Fruit fly (Drosophila melanogaster) whole organism, embryonic: ENCODE measurements around the gene Tbcc.

Experiments used
- Adf1 ChIP-seq: fragments of 200-800 bp; sonication (Bioruptor generic); IDR thresholded peaks from 2 replicates; pipeline ENCODE4 v1.3.6; 2022; ENCODE audit warnings: missing biosample characterization, missing genetic modification characterization
- Atf-2 ChIP-seq: fragments of 200-800 bp; sonication (Bioruptor generic); optimal IDR thresholded peaks from 2 replicates; lab custom pipeline; 2016; ENCODE audit warnings: missing biosample characterization, missing genetic modification characterization
- CG11085 ChIP-seq: fragments of 200-800 bp; sonication (Bioruptor generic); IDR thresholded peaks from 2 replicates; pipeline ENCODE4 v1.3.6; 2022; ENCODE audit warnings: missing biosample characterization, missing genetic modification characterization
- CG11560 ChIP-seq: fragments of 200-800 bp; sonication (Bioruptor generic); IDR thresholded peaks from 3 replicates; pipeline ENCODE4 v1.3.6; 2022; ENCODE audit warnings: missing biosample characterization, missing genetic modification characterization
- CG12299 ChIP-seq: fragments of 200-800 bp; sonication (Bioruptor generic); optimal IDR thresholded peaks from 2 replicates; lab custom pipeline; 2018; ENCODE audit warnings: missing biosample characterization, mild to moderate bottlenecking, missing genetic modification characterization
- CG14014 ChIP-seq: fragments of 200-800 bp; sonication (Bioruptor generic); IDR thresholded peaks from 2 replicates; pipeline ENCODE4 v1.3.6; 2022; ENCODE audit warnings: missing biosample characterization, missing genetic modification characterization
- CG14441 ChIP-seq: fragments of 200-800 bp; sonication (Bioruptor generic); IDR thresholded peaks from 2 replicates; pipeline ENCODE4 v1.3.6; 2022; ENCODE audit warnings: missing biosample characterization, missing genetic modification characterization
- CG15073 ChIP-seq: fragments of 200-800 bp; sonication (Bioruptor generic); optimal IDR thresholded peaks from 2 replicates; lab custom pipeline; 2016; ENCODE audit warnings: missing biosample characterization, missing genetic modification characterization
- CG17568 ChIP-seq: fragments of 200-800 bp; sonication (Bioruptor generic); optimal IDR thresholded peaks from 2 replicates; lab custom pipeline; 2018; ENCODE audit warnings: missing biosample characterization, mild to moderate bottlenecking, missing genetic modification characterization, moderate library complexity
- CG17829 ChIP-seq: fragments of 200-800 bp; optimal IDR thresholded peaks from 2 replicates; lab custom pipeline; 2019; ENCODE audit warnings: missing biosample characterization, mild to moderate bottlenecking, missing genetic modification characterization, moderate library complexity
- CG18476 ChIP-seq: fragments of 200-800 bp; sonication (Bioruptor generic); optimal IDR thresholded peaks from 2 replicates; lab custom pipeline; 2016; ENCODE audit warnings: missing biosample characterization, mild to moderate bottlenecking, missing genetic modification characterization
- CG2678 ChIP-seq: fragments of 200-800 bp; sonication (Bioruptor generic); optimal IDR thresholded peaks from 3 replicates; lab custom pipeline; 2019; ENCODE audit warnings: missing biosample characterization, mild to moderate bottlenecking, missing genetic modification characterization, moderate library complexity
- CG3163 ChIP-seq: fragments of 200-800 bp; sonication (Bioruptor generic); optimal IDR thresholded peaks from 3 replicates; lab custom pipeline; 2016; ENCODE audit warnings: missing biosample characterization, missing genetic modification characterization
- CG32532 ChIP-seq: fragments of 200-800 bp; sonication (Bioruptor generic); IDR thresholded peaks from 2 replicates; pipeline ENCODE4 v1.3.6; 2022; ENCODE audit warnings: missing biosample characterization, missing genetic modification characterization
- CG32772 ChIP-seq: fragments of 200-800 bp; sonication (Bioruptor generic); IDR thresholded peaks from 2 replicates; pipeline ENCODE4 v1.3.6; 2022; ENCODE audit warnings: missing biosample characterization, missing genetic modification characterization
- CG42726 ChIP-seq: fragments of 200-800 bp; sonication (Bioruptor generic); IDR thresholded peaks from 2 replicates; pipeline ENCODE4 v1.3.6; 2022; ENCODE audit warnings: missing biosample characterization, missing genetic modification characterization; ENCODE audit not compliant: partially characterized antibody
- CG4730 ChIP-seq: fragments of 200-800 bp; sonication (Bioruptor generic); IDR thresholded peaks from 2 replicates; pipeline ENCODE4 v1.3.6; 2022; ENCODE audit warnings: missing biosample characterization, missing genetic modification characterization
- CG4820 ChIP-seq: fragments of 200-800 bp; sonication (Bioruptor generic); optimal IDR thresholded peaks from 3 replicates; lab custom pipeline; 2016; ENCODE audit warnings: missing biosample characterization, missing genetic modification characterization
- CG8388 ChIP-seq: fragments of 200-800 bp; sonication (Bioruptor generic); optimal IDR thresholded peaks from 2 replicates; lab custom pipeline; 2019; ENCODE audit warnings: missing biosample characterization, mild to moderate bottlenecking, missing genetic modification characterization, moderate library complexity
- Chrac-16 ChIP-seq: fragments of 200-800 bp; sonication (Bioruptor generic); optimal IDR thresholded peaks from 3 replicates; lab custom pipeline; 2016; ENCODE audit warnings: missing biosample characterization, missing genetic modification characterization
- Gsc ChIP-seq: fragments of 200-800 bp; sonication (Bioruptor generic); IDR thresholded peaks from 2 replicates; pipeline ENCODE4 v1.3.6; 2022; ENCODE audit warnings: missing biosample characterization, missing genetic modification characterization
- Hmx ChIP-seq: fragments of 200-800 bp; sonication (Bioruptor generic); optimal IDR thresholded peaks from 2 replicates; lab custom pipeline; 2016; ENCODE audit warnings: missing biosample characterization, missing genetic modification characterization
- Hr3 ChIP-seq: fragments of 200-800 bp; sonication (Bioruptor generic); optimal IDR thresholded peaks from 3 replicates; lab custom pipeline; 2016; ENCODE audit warnings: missing biosample characterization, missing genetic modification characterization
- Lpt ChIP-seq: fragments of >200 bp; optimal IDR thresholded peaks from 2 replicates; lab custom pipeline; 2018; ENCODE audit warnings: missing biosample characterization, missing genetic modification characterization
- Mad ChIP-seq: fragments of 200-800 bp; sonication (Bioruptor generic); optimal IDR thresholded peaks from 2 replicates; lab custom pipeline; 2016; ENCODE audit warnings: missing biosample characterization, missing genetic modification characterization
- Med ChIP-seq: fragments of 200-800 bp; sonication (Bioruptor generic); peaks from one replicate; lab custom pipeline; 2016; ENCODE audit warnings: missing biosample characterization, missing genetic modification characterization, mild to moderate bottlenecking, inconsistent platforms, moderate library complexity
- Poxn ChIP-seq: fragments of 200-800 bp; sonication (Bioruptor generic); IDR thresholded peaks from 2 replicates; pipeline ENCODE4 v1.3.6; 2022; ENCODE audit warnings: missing biosample characterization, missing genetic modification characterization
- Rfx ChIP-seq: fragments of 200-800 bp; sonication (Bioruptor generic); IDR thresholded peaks from 2 replicates; pipeline ENCODE4 v1.3.6; 2022; ENCODE audit warnings: missing biosample characterization, missing genetic modification characterization
- TFAM ChIP-seq: fragments of 200-800 bp; sonication (Bioruptor generic); optimal IDR thresholded peaks from 2 replicates; lab custom pipeline; 2017; ENCODE audit warnings: missing biosample characterization, missing genetic modification characterization, inconsistent platforms
- Tbp ChIP-seq: fragments of >200 bp; optimal IDR thresholded peaks from 2 replicates; lab custom pipeline; 2018; ENCODE audit warnings: missing biosample characterization, missing genetic modification characterization
- Xrp1 ChIP-seq: fragments of 200-800 bp; sonication (Bioruptor generic); IDR thresholded peaks from 2 replicates; pipeline ENCODE4 v1.3.6; 2022; ENCODE audit warnings: missing biosample characterization, missing genetic modification characterization
- ab ChIP-seq: fragments of 200-800 bp; sonication (Bioruptor generic); optimal IDR thresholded peaks from 2 replicates; lab custom pipeline; 2016; ENCODE audit warnings: missing biosample characterization, missing genetic modification characterization
- abd-A ChIP-seq: fragments of 200-800 bp; sonication (Bioruptor generic); optimal IDR thresholded peaks from 3 replicates; lab custom pipeline; 2019; ENCODE audit warnings: missing biosample characterization, mild to moderate bottlenecking, missing genetic modification characterization, moderate library complexity
- ac ChIP-seq: fragments of 200-800 bp; sonication (Bioruptor generic); optimal IDR thresholded peaks from 3 replicates; lab custom pipeline; 2017; ENCODE audit warnings: missing biosample characterization, mild to moderate bottlenecking, missing genetic modification characterization
- ap ChIP-seq: fragments of 200-800 bp; sonication (Bioruptor generic); IDR thresholded peaks from 2 replicates; pipeline ENCODE4 v1.3.6; 2022; ENCODE audit warnings: missing biosample characterization, missing genetic modification characterization
- ase ChIP-seq: fragments of 200-800 bp; sonication (Bioruptor generic); IDR thresholded peaks from 3 replicates; pipeline ENCODE4 v1.3.6; 2022; ENCODE audit warnings: missing biosample characterization, missing genetic modification characterization
- chn ChIP-seq: fragments of 200-800 bp; sonication (Bioruptor generic); optimal IDR thresholded peaks from 2 replicates; lab custom pipeline; 2016; ENCODE audit warnings: missing biosample characterization, missing genetic modification characterization
- crc ChIP-seq: fragments of 200-800 bp; sonication (Bioruptor generic); optimal IDR thresholded peaks from 2 replicates; lab custom pipeline; 2016; ENCODE audit warnings: missing biosample characterization, missing genetic modification characterization
- crol ChIP-seq: fragments of 200-800 bp; sonication (Bioruptor generic); IDR thresholded peaks from 2 replicates; pipeline ENCODE4 v1.3.6; 2022; ENCODE audit warnings: missing biosample characterization, missing genetic modification characterization
- cwo ChIP-seq: fragments of 200-800 bp; sonication (Bioruptor generic); optimal IDR thresholded peaks from 3 replicates; lab custom pipeline; 2017; ENCODE audit warnings: missing biosample characterization, missing genetic modification characterization, mild to moderate bottlenecking, moderate library complexity, missing genetic modification reagents
- dati ChIP-seq: fragments of 200-800 bp; sonication (Bioruptor generic); IDR thresholded peaks from 2 replicates; pipeline ENCODE4 v1.3.6; 2022; ENCODE audit warnings: missing biosample characterization, missing genetic modification characterization
- ems ChIP-seq: fragments of 200-800 bp; sonication (Bioruptor generic); optimal IDR thresholded peaks from 3 replicates; lab custom pipeline; 2016; ENCODE audit warnings: missing biosample characterization, missing genetic modification characterization
- pfk ChIP-seq: fragments of 200-800 bp; sonication (Bioruptor generic); optimal IDR thresholded peaks from 2 replicates; lab custom pipeline; 2018; ENCODE audit warnings: missing biosample characterization, mild to moderate bottlenecking, missing genetic modification characterization, moderate library complexity
- pnt ChIP-seq: fragments of 200-800 bp; sonication (Bioruptor generic); optimal IDR thresholded peaks from 3 replicates; lab custom pipeline; 2016; ENCODE audit warnings: missing biosample characterization, missing genetic modification characterization
- pzg ChIP-seq: fragments of 200-800 bp; sonication (Bioruptor generic); optimal IDR thresholded peaks from 3 replicates; lab custom pipeline; 2018; ENCODE audit warnings: missing biosample characterization, mild to moderate bottlenecking, missing genetic modification characterization, moderate library complexity
- rib ChIP-seq: fragments of 200-800 bp; sonication (Bioruptor generic); IDR thresholded peaks from 2 replicates; pipeline ENCODE4 v1.3.6; 2022; ENCODE audit warnings: missing biosample characterization, missing genetic modification characterization
- run ChIP-seq: fragments of 200-800 bp; sonication (Bioruptor generic); optimal IDR thresholded peaks from 3 replicates; lab custom pipeline; 2018; ENCODE audit warnings: missing biosample characterization, mild to moderate bottlenecking, missing genetic modification characterization
- slou ChIP-seq: fragments of 200-800 bp; sonication (Bioruptor generic); optimal IDR thresholded peaks from 3 replicates; lab custom pipeline; 2016; ENCODE audit warnings: missing biosample characterization, missing genetic modification characterization
- vnd ChIP-seq: fragments of 200-800 bp; sonication (Bioruptor generic); IDR thresholded peaks from 3 replicates; pipeline ENCODE4 v1.3.6; 2022; ENCODE audit warnings: missing biosample characterization, missing genetic modification characterization; ENCODE audit not compliant: partially characterized antibody
- zen ChIP-seq: fragments of 200-800 bp; sonication (Bioruptor generic); optimal IDR thresholded peaks from 3 replicates; lab custom pipeline; 2018; ENCODE audit warnings: missing biosample characterization, mild to moderate bottlenecking, missing genetic modification characterization, moderate library complexity

Tbcc gene

DNA sequence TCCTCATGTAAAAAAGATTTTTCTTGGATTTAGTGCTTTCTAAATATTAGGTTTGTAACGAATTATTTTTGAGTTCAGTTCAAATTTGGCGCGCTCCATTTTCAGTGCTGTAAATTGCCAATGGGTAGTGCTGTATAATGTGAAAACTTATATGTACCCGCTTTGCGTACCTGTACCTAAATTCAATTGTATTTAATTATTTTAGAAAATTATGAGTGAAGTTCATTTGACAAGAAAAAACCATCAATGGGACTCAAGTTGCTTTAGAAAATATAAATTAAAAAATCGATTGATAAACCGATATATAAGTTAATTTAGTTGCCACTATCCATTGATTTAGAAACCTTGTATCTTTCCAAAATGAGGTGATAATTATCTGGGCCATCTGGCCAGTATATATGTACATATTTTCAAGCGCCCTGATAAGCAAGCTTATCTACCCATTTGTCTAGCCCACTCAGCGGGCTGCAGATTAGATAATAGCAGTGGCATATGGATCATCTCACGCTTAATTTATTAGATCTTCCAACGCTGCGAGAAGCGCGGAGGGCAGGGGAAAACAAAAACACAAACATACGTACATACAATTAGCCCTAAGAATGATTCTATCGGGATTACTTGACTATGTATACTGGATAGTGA is 36.7 kb upstream of the Tbcc start (continued):
- TF ChIP-seq Tbp (GFP tag; lab: Kevin White, UChicago): no peak
- TF ChIP-seq TFAM (GFP tag; lab: Kevin White, UChicago): no peak
- no peak for TF ChIP-seq pnt
- TF ChIP-seq CG2678 (tag; lab: Kevin White, UChicago): peak; percentile 24
- no peak for TF ChIP-seq Adf1 (GFP tag; lab: Robert Waterston, UW)
- TF ChIP-seq rib (GFP tag; lab: Robert Waterston, UW): no peak
- no peak for TF ChIP-seq CG42726 (GFP tag; lab: Robert Waterston, UW)
- TF ChIP-seq chn (GFP tag; lab: Kevin White, UChicago): peak; percentile 57

DNA sequence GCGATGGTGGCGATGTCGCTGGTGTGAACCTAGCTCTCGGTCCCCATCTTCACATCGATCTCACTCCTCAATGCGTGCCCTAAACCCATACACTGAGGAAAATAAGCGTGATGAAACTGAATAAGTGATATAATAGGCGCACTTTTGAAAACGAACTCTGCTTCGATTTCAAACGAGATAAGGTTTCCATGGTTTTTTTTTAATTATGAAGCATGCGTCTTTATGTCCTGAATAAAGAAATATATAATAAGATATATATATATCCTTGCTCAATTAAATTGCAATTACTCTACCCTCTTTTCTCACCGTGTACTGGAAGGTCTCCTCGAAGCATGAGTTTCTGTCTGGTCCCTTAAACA is 35.3 kb upstream of the Tbcc start:
- TF ChIP-seq slou (GFP tag; lab: Kevin White, UChicago) (no peak), Atf-2 (GFP tag; lab: Kevin White, UChicago) (no peak), Hmx (no peak), CG8388 (GFP tag; lab: Kevin White, UChicago) (peak; percentile 58), Poxn (GFP tag; lab: Robert Waterston, UW) (no peak), ac (GFP tag; lab: Kevin White, UChicago) (peak; percentile 72), crol (GFP tag; lab: Robert Waterston, UW) (no peak), CG11560 (no peak), pfk (GFP tag; lab: Kevin White, UChicago) (no peak), CG32772 (GFP tag; lab: Robert Waterston, UW) (no peak), Mad (GFP tag; lab: Kevin White, UChicago) (no peak), crc (GFP tag; lab: Kevin White, UChicago) (no peak), CG11085 (GFP tag; lab: Robert Waterston, UW) (no peak), cwo (GFP tag; lab: Kevin White, UChicago) (peak; percentile 39), Gsc (no peak), Xrp1 (GFP tag; lab: Robert Waterston, UW) (peak; percentile 87), CG4820 (GFP tag; lab: Kevin White, UChicago) (peak; percentile 57), dati (no peak), CG15073 (GFP tag; lab: Kevin White, UChicago) (no peak), CG18476 (GFP tag; lab: Kevin White, UChicago) (peak; percentile 47), CG3163 (GFP tag; lab: Kevin White, UChicago) (no peak), Rfx (GFP tag; lab: Robert Waterston, UW) (peak; percentile 68), CG14014 (GFP tag; lab: Robert Waterston, UW) (0 out of 2 replicates have a peak, but pooled peaks have one; percentile 23), Hr3 (GFP tag; lab: Kevin White, UChicago) (peak; percentile 57), Med (peak; percentile 80), ems (GFP tag; lab: Kevin White, UChicago) (peak; percentile 8), pzg (GFP tag; lab: Kevin White, UChicago) (no peak), CG4730 (GFP tag; lab: Robert Waterston, UW) (0 out of 2 replicates have a peak, but pooled peaks have one; percentile 23), Lpt (GFP tag; lab: Kevin White, UChicago) (no peak), CG32532 (GFP tag; lab: Robert Waterston, UW) (peak; percentile 67; the same call in 1 of the 2 replicates), CG17568 (GFP tag; lab: Kevin White, UChicago) (peak; percentile 6), Chrac-16 (GFP tag; lab: Kevin White, UChicago) (peak; percentile 63), zen (tag; lab: Kevin White, UChicago) (peak; percentile 83), ap (GFP tag; lab: Robert Waterston, UW) (0 out of 2 replicates have a peak, but pooled peaks have one; percentile 10), CG12299 (tag; lab: Kevin White, UChicago) (no peak), run (tag; lab: Kevin White, UChicago) (no peak), vnd (GFP tag; lab: Robert Waterston, UW) (no peak), ab (no peak), abd-A (tag; lab: Kevin White, UChicago) (no peak), ase (GFP tag; lab: Robert Waterston, UW) (no peak), CG14441 (no peak), CG17829 (tag; lab: Kevin White, UChicago) (peak; percentile 89)
